Fruit fly (Drosophila melanogaster): ENCODE data around the gene mew.

mew gene

DNA sequence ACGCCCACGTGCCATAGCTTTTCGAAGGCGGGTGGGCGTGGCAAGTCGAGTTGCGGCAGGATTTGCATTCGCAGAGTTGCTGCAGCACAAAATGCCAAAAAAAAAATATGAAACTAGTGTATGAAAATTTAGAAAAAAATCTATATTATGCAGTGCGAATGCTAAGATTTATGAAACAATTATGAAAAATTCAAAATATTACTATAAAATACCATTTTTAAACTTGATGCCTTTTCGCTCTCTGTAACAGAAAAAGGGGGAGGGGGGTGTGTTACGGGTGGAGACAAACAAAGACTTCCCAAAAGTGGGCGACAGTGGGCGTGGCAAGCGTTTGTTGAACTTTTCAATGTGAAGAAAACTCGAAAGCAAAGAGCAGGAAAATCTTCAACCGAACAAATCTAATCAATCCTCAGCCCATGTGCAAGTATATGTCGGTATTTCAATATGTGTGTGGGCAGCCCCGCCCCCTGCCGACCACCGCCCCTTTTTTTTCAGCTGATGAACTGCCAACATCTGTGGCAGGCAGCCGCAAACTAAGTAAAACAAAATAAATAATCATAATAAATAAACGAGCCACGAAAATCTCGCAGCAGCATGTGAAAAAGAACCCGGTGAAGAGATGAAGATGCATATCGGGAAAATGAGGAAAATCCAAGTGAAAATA is 8.4 kb downstream of the mew start (continued):
- no peak for TF ChIP-seq gsb (GFP tag; IDR thresholded peaks at IDR 0.05)
- no peak for TF ChIP-seq dimm (GFP tag; IDR thresholded peaks at IDR 0.05)
- no peak for TF ChIP-seq CG2199 (GFP tag; IDR thresholded peaks at IDR 0.05)
- peak; percentile 5 for TF ChIP-seq CG9437 (GFP tag; optimal IDR thresholded peaks at IDR 0.05)
- TF ChIP-seq Hey (tag; optimal IDR thresholded peaks at IDR 0.05) = no peak
- no peak for TF ChIP-seq CG7271 (tag; optimal IDR thresholded peaks at IDR 0.05)
- no peak for TF ChIP-seq CG14014 (GFP tag; IDR thresholded peaks at IDR 0.05)
- no peak for TF ChIP-seq CG31388 (GFP tag; optimal IDR thresholded peaks at IDR 0.05)
- no peak for TF ChIP-seq CG10267 (tag; optimal IDR thresholded peaks at IDR 0.05)
- no peak for TF ChIP-seq CG7928 (GFP tag; optimal IDR thresholded peaks at IDR 0.05)
- TF ChIP-seq CG7963 (GFP tag; IDR thresholded peaks at IDR 0.05; ENCODE audit: partially characterized antibody) = no peak
- no peak for TF ChIP-seq lab (GFP tag; optimal IDR thresholded peaks at IDR 0.05)
- no peak for TF ChIP-seq CG3163 (GFP tag; optimal IDR thresholded peaks at IDR 0.05)
- TF ChIP-seq CG5953 (GFP tag; IDR thresholded peaks at IDR 0.05) = no peak
- TF ChIP-seq Deaf1 (tag; optimal IDR thresholded peaks at IDR 0.05) = no peak
- TF ChIP-seq nom (GFP tag; optimal IDR thresholded peaks at IDR 0.05) = no peak
- TF ChIP-seq MBD-R2 (GFP tag; IDR thresholded peaks at IDR 0.05) = no peak
- no peak for TF ChIP-seq NK7.1 (GFP tag; optimal IDR thresholded peaks at IDR 0.05)
- TF ChIP-seq ATbp (GFP tag; optimal IDR thresholded peaks at IDR 0.05) = no peak
- peak; percentile 21 for TF ChIP-seq CG2712 (tag; optimal IDR thresholded peaks at IDR 0.05)
- TF ChIP-seq twi (tag; optimal IDR thresholded peaks at IDR 0.05) = peak; percentile 67
- TF ChIP-seq CG11398 (GFP tag; optimal IDR thresholded peaks at IDR 0.05) = no peak
- no peak for TF ChIP-seq ase (GFP tag; IDR thresholded peaks at IDR 0.05)
- no peak for TF ChIP-seq CG32772 (GFP tag; IDR thresholded peaks at IDR 0.05)
- no peak for TF ChIP-seq shn (GFP tag; optimal IDR thresholded peaks at IDR 0.05)
- 0 out of 3 replicates have a peak, but pooled peaks have one; percentile 7 for TF ChIP-seq zfh1 (GFP tag; IDR thresholded peaks at IDR 0.05)
- TF ChIP-seq CG15514 (GFP tag; optimal IDR thresholded peaks at IDR 0.05) = no peak
- no peak for TF ChIP-seq CG13424 (tag; optimal IDR thresholded peaks at IDR 0.05)
- TF ChIP-seq CG17568 (GFP tag; optimal IDR thresholded peaks at IDR 0.05) = no peak
- no peak for TF ChIP-seq chm (GFP tag; IDR thresholded peaks at IDR 0.05)
- TF ChIP-seq mirr (GFP tag; optimal IDR thresholded peaks at IDR 0.05) = no peak
- TF ChIP-seq phol (tag; optimal IDR thresholded peaks at IDR 0.05) = peak; percentile 36
- no peak for TF ChIP-seq CG11504 (tag; optimal IDR thresholded peaks at IDR 0.05)
- TF ChIP-seq tna (GFP tag; IDR thresholded peaks at IDR 0.05; ENCODE audit: partially characterized antibody) = no peak
- TF ChIP-seq CG12391 (tag; optimal IDR thresholded peaks at IDR 0.05) = peak; percentile 23
- no peak for TF ChIP-seq Meics (GFP tag; optimal IDR thresholded peaks at IDR 0.05)
- TF ChIP-seq fd102C (GFP tag; optimal IDR thresholded peaks at IDR 0.05) = no peak
- TF ChIP-seq CG14667 (GFP tag; IDR thresholded peaks at IDR 0.05) = no peak
- no peak for TF ChIP-seq ind (GFP tag; optimal IDR thresholded peaks at IDR 0.05)
- TF ChIP-seq dati (GFP tag; IDR thresholded peaks at IDR 0.05) = no peak
- TF ChIP-seq lola (GFP tag; optimal IDR thresholded peaks at IDR 0.05) = peak in 1 of 3 experiments; percentile 22
- no peak for TF ChIP-seq bab2 (GFP tag; optimal IDR thresholded peaks at IDR 0.05)
- TF ChIP-seq unc-4 (GFP tag; IDR thresholded peaks at IDR 0.05; ENCODE audit: partially characterized antibody) = no peak
- TF ChIP-seq CG2875 (GFP tag; optimal IDR thresholded peaks at IDR 0.05) = peak; percentile 27
- TF ChIP-seq pho (GFP tag; optimal IDR thresholded peaks at IDR 0.05) = no peak
- TF ChIP-seq Sry-δ (GFP tag; optimal IDR thresholded peaks at IDR 0.05) = no peak
- TF ChIP-seq CG8478 (optimal IDR thresholded peaks at IDR 0.05) = no peak
- no peak for TF ChIP-seq CG15269 (tag; optimal IDR thresholded peaks at IDR 0.05)
- no peak for TF ChIP-seq ewg (GFP tag; optimal IDR thresholded peaks at IDR 0.05)
- TF ChIP-seq CG4282 (GFP tag; optimal IDR thresholded peaks at IDR 0.05) = no peak
